Worm (Caenorhabditis elegans): Measurements from ENCODE around the gene mpst-1.

Gene mpst-1

DNA sequence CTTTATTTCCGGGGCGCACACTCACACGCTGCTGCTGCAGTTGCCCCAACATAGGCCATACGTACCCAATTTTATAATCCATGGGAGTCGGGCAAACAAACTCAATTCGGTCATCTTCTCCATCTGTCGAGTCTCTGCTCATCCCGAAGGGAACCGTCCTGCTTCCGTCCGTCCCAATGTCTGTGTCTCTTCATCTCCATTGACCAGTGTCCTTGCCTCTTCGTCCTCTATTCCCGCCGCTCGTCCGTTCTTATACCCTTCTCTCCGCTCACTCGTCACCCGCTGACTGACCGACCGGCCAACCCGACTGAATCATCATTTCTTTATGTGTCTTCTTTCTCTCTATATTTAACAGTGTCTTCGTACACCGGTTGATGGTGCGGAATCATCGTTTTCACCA lies 18.0 kb upstream of the mpst-1 start (continued):
- TF ChIP-seq fkh-4 (tag; optimal IDR thresholded peaks at IDR 0.05; ENCODE audit: borderline replicate concordance), result no peak
- peak; percentile 60 for TF ChIP-seq blmp-1 (tag; optimal IDR thresholded peaks at IDR 0.05)
- TF ChIP-seq ceh-8 (GFP tag; optimal IDR thresholded peaks at IDR 0.05), result no peak
- peak in 1 of 2 experiments; percentile 17 for TF ChIP-seq ztf-11 (tag; optimal IDR thresholded peaks at IDR 0.05)
- no peak for TF ChIP-seq hlh-4 (tag; optimal IDR thresholded peaks at IDR 0.05)
- no peak for TF ChIP-seq nhr-77 (tag; optimal IDR thresholded peaks at IDR 0.05)
- no peak for TF ChIP-seq unc-130 (tag; optimal IDR thresholded peaks at IDR 0.05)
- TF ChIP-seq sptf-1 (tag; optimal IDR thresholded peaks at IDR 0.05), result no peak
- TF ChIP-seq fkh-8 (tag; optimal IDR thresholded peaks at IDR 0.05), result no peak
- no peak for TF ChIP-seq C34B4.2 (tag; optimal IDR thresholded peaks at IDR 0.05)
- TF ChIP-seq elt-3 (tag; optimal IDR thresholded peaks at IDR 0.05), result no peak
- TF ChIP-seq ets-5 (GFP tag; IDR thresholded peaks at IDR 0.05), result no peak
- TF ChIP-seq pax-3 (tag; optimal IDR thresholded peaks at IDR 0.05), result no peak
- TF ChIP-seq lin-35 (GFP tag; optimal IDR thresholded peaks at IDR 0.05), result peak; percentile 38 to 43
- peak; percentile 59 for TF ChIP-seq skn-1 (tag; optimal IDR thresholded peaks at IDR 0.05)
- no peak for TF ChIP-seq tbx-2 (tag; optimal IDR thresholded peaks at IDR 0.05)
- no peak for TF ChIP-seq ceh-90 (tag; optimal IDR thresholded peaks at IDR 0.05)
- TF ChIP-seq unc-98 (GFP tag; IDR thresholded peaks at IDR 0.05), result no peak
- peak; percentile 94 for TF ChIP-seq lin-14 (GFP tag; optimal IDR thresholded peaks at IDR 0.05)
- TF ChIP-seq ceh-82 (tag; optimal IDR thresholded peaks at IDR 0.05), result peak in 1 of 3 experiments; percentile 31
- no peak for TF ChIP-seq irx-1 (tag; optimal IDR thresholded peaks at IDR 0.05)
- no peak for TF ChIP-seq C04F5.9 (tag; optimal IDR thresholded peaks at IDR 0.05)
- TF ChIP-seq mdl-1 (tag; optimal IDR thresholded peaks at IDR 0.05), result peak in 1 of 2 experiments; percentile 7
- TF ChIP-seq snpc-4 (tag; optimal IDR thresholded peaks at IDR 0.05), result peak; percentile 38
- TF ChIP-seq alr-1 (tag; optimal IDR thresholded peaks at IDR 0.05; ENCODE audit: borderline replicate concordance), result no peak
- no peak for TF ChIP-seq vab-15 (tag; optimal IDR thresholded peaks at IDR 0.05)
- TF ChIP-seq nhr-19 (GFP tag; conservative IDR thresholded peaks at IDR 0.05), result no peak
- no peak for TF ChIP-seq aha-1 (tag; optimal IDR thresholded peaks at IDR 0.05)
- no peak for TF ChIP-seq dsc-1 (tag; optimal IDR thresholded peaks at IDR 0.05)
- no peak for TF ChIP-seq unc-30 (tag; optimal IDR thresholded peaks at IDR 0.05)
- TF ChIP-seq nhr-28 (tag; optimal IDR thresholded peaks at IDR 0.05), result no peak
- TF ChIP-seq ceh-88 (GFP tag; IDR thresholded peaks at IDR 0.05), result no peak
- no peak for TF ChIP-seq unc-62 (GFP tag; optimal IDR thresholded peaks at IDR 0.05)
- no peak for TF ChIP-seq elt-2 (tag; optimal IDR thresholded peaks at IDR 0.05)

DNA sequence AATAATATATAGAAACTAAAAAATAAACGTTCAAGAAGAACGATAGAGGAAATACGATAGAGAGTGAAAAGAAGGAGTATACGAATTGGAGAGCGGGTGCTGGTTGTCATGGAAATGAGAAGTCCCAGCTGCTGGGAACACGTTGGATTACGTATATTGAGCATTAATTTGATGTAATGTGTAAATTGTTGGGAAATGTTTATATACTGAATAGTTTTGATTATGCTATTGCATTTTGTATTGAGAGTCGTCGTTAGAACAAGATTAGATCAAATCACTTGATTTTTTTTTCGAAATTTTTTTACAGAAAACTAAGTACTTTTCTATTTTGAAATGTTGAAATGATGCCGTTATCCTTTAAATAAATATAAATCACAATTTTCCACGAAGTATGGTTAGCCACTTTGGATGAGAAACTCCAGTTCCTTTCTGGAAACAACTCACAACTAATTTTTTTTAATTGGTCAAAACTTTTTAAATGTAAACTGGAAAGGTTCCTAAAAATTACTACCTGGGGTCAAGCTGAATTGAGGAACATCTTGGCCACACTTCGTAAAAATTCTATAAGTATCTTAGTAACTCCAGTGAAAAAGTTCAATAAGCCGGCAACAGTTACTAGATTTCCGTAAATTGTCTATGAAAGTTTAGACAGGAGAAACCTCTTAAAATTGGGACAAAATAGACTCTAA lies 17.0 kb upstream of the mpst-1 start, which contains the start of gene nphp-4:
Gene nphp-4 (minus strand): TSS at position 51 of the 689 bp plus-strand sequence.
- TF ChIP-seq aha-1 (tag; optimal IDR thresholded peaks at IDR 0.05) (no peak), fkh-4 (tag; optimal IDR thresholded peaks at IDR 0.05; ENCODE audit: borderline replicate concordance) (no peak), efl-1 (optimal IDR thresholded peaks at IDR 0.05) (no peak), efl-1 (GFP tag; optimal IDR thresholded peaks at IDR 0.05 in 1 of 2) (peak in 1 of 2 experiments; percentile 52), ceh-90 (tag; optimal IDR thresholded peaks at IDR 0.05) (no peak), fos-1 (tag; optimal IDR thresholded peaks at IDR 0.05) (no peak), C16A3.4 (tag; optimal IDR thresholded peaks at IDR 0.05) (no peak), pqm-1 (tag; optimal IDR thresholded peaks at IDR 0.05) (no peak), sup-37 (GFP tag; optimal IDR thresholded peaks at IDR 0.05) (no peak)

DNA sequence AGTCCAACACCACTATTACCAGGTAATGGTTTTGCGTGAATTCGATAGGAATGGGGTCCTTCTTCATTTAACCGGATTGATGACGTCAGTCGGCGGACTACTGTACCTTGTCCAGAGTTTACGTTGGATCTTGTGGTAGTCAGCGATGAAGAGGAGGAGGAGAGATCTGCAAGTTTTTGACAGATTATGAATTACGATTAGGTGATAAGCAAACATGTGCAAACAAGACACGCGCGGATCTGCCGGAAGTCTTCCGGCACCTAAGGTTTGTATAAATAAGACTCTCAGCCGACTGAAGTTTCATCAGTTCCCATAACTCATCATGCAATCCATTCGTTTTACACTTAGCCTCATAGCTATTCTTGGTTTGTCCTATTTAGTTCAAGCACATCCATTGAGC lies 12.4 kb upstream of the mpst-1 start, which contains the start of gene idpb-5:
Gene idpb-5 (plus strand): TSS at position 301 of the 400 bp plus-strand sequence.
- no peak for TF ChIP-seq fkh-8 (tag; optimal IDR thresholded peaks at IDR 0.05)
- no peak for TF ChIP-seq ztf-4 (tag; optimal IDR thresholded peaks at IDR 0.05)
- no peak for TF ChIP-seq unc-62 (GFP tag; optimal IDR thresholded peaks at IDR 0.05)
- TF ChIP-seq skn-1 (tag; optimal IDR thresholded peaks at IDR 0.05), result no peak
- no peak for TF ChIP-seq efl-1 (optimal IDR thresholded peaks at IDR 0.05)
- peak in 1 of 2 experiments; percentile 35 for TF ChIP-seq efl-1 (GFP tag; optimal IDR thresholded peaks at IDR 0.05 in 1 of 2)
- TF ChIP-seq elt-2 (tag; optimal IDR thresholded peaks at IDR 0.05), result no peak
- TF ChIP-seq unc-30 (tag; optimal IDR thresholded peaks at IDR 0.05), result no peak
- TF ChIP-seq nhr-71 (tag; optimal IDR thresholded peaks at IDR 0.05), result no peak
